Worm (Caenorhabditis elegans): ENCODE results near the gene K11D12.11.

DNA sequence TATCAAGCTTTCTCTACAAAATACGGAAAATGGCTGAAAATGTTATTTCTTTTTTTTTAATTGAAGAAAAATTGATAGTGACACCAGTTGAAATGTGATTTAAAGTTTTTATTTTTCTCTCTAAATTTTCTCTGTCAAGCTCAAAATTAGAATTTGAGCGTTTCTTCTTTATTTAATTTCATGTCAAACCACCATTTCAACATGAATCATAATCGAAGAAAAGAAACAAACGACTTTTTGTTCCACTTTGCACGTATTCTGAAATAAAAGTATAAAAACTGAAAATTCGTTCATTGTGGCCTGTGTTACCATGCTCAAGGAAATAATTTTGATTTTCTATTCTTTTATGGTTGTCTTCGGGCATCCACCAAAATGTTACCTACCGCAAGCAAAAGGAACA is 6.3 kb downstream of the K11D12.11 start, which contains the start of gene K11D12.13:
- no peak for TF ChIP-seq hlh-6 (tag; optimal IDR thresholded peaks at IDR 0.05)
- no peak for TF ChIP-seq fkh-10 (GFP tag; optimal IDR thresholded peaks at IDR 0.05)
- TF ChIP-seq T23F11.4 (GFP tag; optimal IDR thresholded peaks at IDR 0.05): no peak
- no peak for TF ChIP-seq madf-2 (tag; optimal IDR thresholded peaks at IDR 0.05)
- no peak for TF ChIP-seq pha-4 (tag; optimal IDR thresholded peaks at IDR 0.05)
- TF ChIP-seq ztf-16 (tag; optimal IDR thresholded peaks at IDR 0.05): no peak
